Worm (Caenorhabditis elegans): ENCODE data around the gene F53A3.7.

F53A3.7 gene

ce11 chrIII:1918311-1918932 lies 32.9 kb upstream of the F53A3.7 start:
- TF ChIP-seq aha-1 (tag) (peak; percentile 93), mes-2 (tag; optimal IDR thresholded peaks at IDR 0.05; ENCODE audit: poor library complexity, severe bottlenecking) (no peak), ceh-32 (tag; optimal IDR thresholded peaks at IDR 0.05; ENCODE audit: poor library complexity) (no peak)

- TF ChIP-seq daf-16 (GFP tag; optimal IDR thresholded peaks at IDR 0.05) (peak; percentile 70 to 91), daf-16 (tag; optimal IDR thresholded peaks at IDR 0.05) (peak; percentile 83), snpc-4 (tag; optimal IDR thresholded peaks at IDR 0.05) (peak; percentile 46), ceh-44 (GFP tag; IDR thresholded peaks at IDR 0.05) (no peak), unc-130 (GFP tag; optimal IDR thresholded peaks at IDR 0.05) (no peak), skn-1 (tag; optimal IDR thresholded peaks at IDR 0.05) (no peak), unc-39 (tag; optimal IDR thresholded peaks at IDR 0.05) (no peak), tag-97 (GFP tag; IDR thresholded peaks at IDR 0.05) (no peak), mdl-1 (tag; optimal IDR thresholded peaks at IDR 0.05) (peak; percentile 92 to 93), nhr-11 (tag; optimal IDR thresholded peaks at IDR 0.05) (peak; percentile 90), pqm-1 (tag; optimal IDR thresholded peaks at IDR 0.05) (peak; percentile 47), mdt-29 (GFP tag; IDR thresholded peaks at IDR 0.05) (no peak), cey-2 (tag; optimal IDR thresholded peaks at IDR 0.05; ENCODE audit: borderline replicate concordance, insufficient read depth) (no peak), nhr-77 (tag; optimal IDR thresholded peaks at IDR 0.05) (peak; percentile 81), ztf-11 (tag; optimal IDR thresholded peaks at IDR 0.05) (no peak), lin-13 (GFP tag; optimal IDR thresholded peaks at IDR 0.05) (peak; percentile 93), lin-29 (GFP tag; IDR thresholded peaks at IDR 0.05) (peak; percentile 81), nhr-6 (tag; optimal IDR thresholded peaks at IDR 0.05) (peak; percentile 65), daf-8 (GFP tag; IDR thresholded peaks at IDR 0.05) (no peak), set-16 (GFP tag; IDR thresholded peaks at IDR 0.05) (peak; percentile 95), dmd-9 (GFP tag; IDR thresholded peaks at IDR 0.05) (no peak), fos-1 (tag; optimal IDR thresholded peaks at IDR 0.05) (peak; percentile 81), ces-1 (GFP tag; optimal IDR thresholded peaks at IDR 0.05) (peak; percentile 96), vab-7 (GFP tag; IDR thresholded peaks at IDR 0.05) (0 out of 2 replicates have a peak, but pooled peaks have one; percentile 21), lin-15B (tag; optimal IDR thresholded peaks at IDR 0.05) (no peak), arid-1 (GFP tag; conservative IDR thresholded peaks at IDR 0.05) (no peak), hif-1 (tag; optimal IDR thresholded peaks at IDR 0.05) (peak; percentile 80 to 83), ceh-28 (tag; optimal IDR thresholded peaks at IDR 0.05) (peak; percentile 26), Y5F2A.4 (GFP tag; optimal IDR thresholded peaks at IDR 0.05) (no peak), T20F7.1 (GFP tag; optimal IDR thresholded peaks at IDR 0.05) (peak; percentile 56), Y75B8A.6 (GFP tag; IDR thresholded peaks at IDR 0.05) (no peak), ZK546.5 (tag; optimal IDR thresholded peaks at IDR 0.05) (no peak), sdz-12 (GFP tag; optimal IDR thresholded peaks at IDR 0.05) (no peak), D1046.2 (GFP tag; IDR thresholded peaks at IDR 0.05) (no peak), egl-27 (tag; optimal IDR thresholded peaks at IDR 0.05) (peak; percentile 70), ceh-62 (tag; optimal IDR thresholded peaks at IDR 0.05) (no peak), spr-1 (tag; optimal IDR thresholded peaks at IDR 0.05) (peak; percentile 74), nhr-25 (tag; optimal IDR thresholded peaks at IDR 0.05; ENCODE audit: borderline replicate concordance, insufficient read depth) (peak; percentile 90), rbr-2 (tag; optimal IDR thresholded peaks at IDR 0.05) (peak; percentile 96), saeg-2 (GFP tag; IDR thresholded peaks at IDR 0.05) (peak; percentile 97), mep-1 (tag; optimal IDR thresholded peaks at IDR 0.05) (peak; percentile 88), mxl-3 (GFP tag; optimal IDR thresholded peaks at IDR 0.05) (peak; percentile 89), spr-3 (GFP tag; optimal IDR thresholded peaks at IDR 0.05) (peak; percentile 63), madf-5 (GFP tag; IDR thresholded peaks at IDR 0.05) (no peak), lsy-2 (tag; optimal IDR thresholded peaks at IDR 0.05) (peak; percentile 85 to 86), ceh-32 (tag; optimal IDR thresholded peaks at IDR 0.05; ENCODE audit: poor library complexity) (peak; percentile 79)
Observed at ce11 chrIII:1921136-1921680, 30.1 kb upstream of the F53A3.7 start.
